Worm (Caenorhabditis elegans) whole organism, L4 larva: Measurements from ENCODE around the gene argn-1.

ENCODE experiments used
- F10B5.3 ChIP-seq: sonication (generic microtip); optimal IDR thresholded peaks from 2 replicates; lab custom pipeline; 2016; ENCODE audit warnings: mild to moderate bottlenecking, missing genetic modification characterization, missing compliant biosample characterization
- Y75B8A.6 ChIP-seq: fragments of 200-800 bp; sonication (Bioruptor generic); IDR thresholded peaks from 2 replicates; pipeline ENCODE4 v1.3.6; 2022; ENCODE audit warnings: missing genetic modification reagents, missing genetic modification characterization, missing compliant biosample characterization
- egl-27 ChIP-seq: sonication (generic microtip); optimal IDR thresholded peaks from 3 replicates; lab custom pipeline; 2017; ENCODE audit warnings: missing biosample characterization, missing genetic modification reagents, missing genetic modification characterization
- lir-3 ChIP-seq: sonication (generic microtip); optimal IDR thresholded peaks from 2 replicates; lab custom pipeline; 2016; ENCODE audit warnings: mild to moderate bottlenecking, missing genetic modification characterization, missing compliant biosample characterization
- mep-1 ChIP-seq: fragments of 150-350 bp; sonication (generic microtip); optimal IDR thresholded peaks from 3 replicates; lab custom pipeline; 2014; ENCODE audit warnings: missing biosample characterization, missing genetic modification characterization
- nhr-77 ChIP-seq: fragments of 150-350 bp; optimal IDR thresholded peaks from 2 replicates; lab custom pipeline; 2014; ENCODE audit warnings: missing biosample characterization, missing genetic modification characterization
- snpc-4 ChIP-seq: fragments of 150-350 bp; optimal IDR thresholded peaks from 2 replicates; lab custom pipeline; 2014; ENCODE audit warnings: missing biosample characterization, missing genetic modification characterization
- unc-130 ChIP-seq: sonication (generic microtip); optimal IDR thresholded peaks from 2 replicates; lab custom pipeline; 2016; ENCODE audit warnings: missing genetic modification reagents, missing genetic modification characterization, missing compliant biosample characterization
- zfp-2 ChIP-seq: sonication (generic microtip); optimal IDR thresholded peaks from 2 replicates; lab custom pipeline; 2016; ENCODE audit warnings: mild to moderate bottlenecking, missing genetic modification characterization, missing compliant biosample characterization

- TF ChIP-seq snpc-4: no peak
- no peak for TF ChIP-seq F10B5.3 (tag; lab: Kevin White, UChicago)
- no peak for TF ChIP-seq zfp-2 (tag; lab: Kevin White, UChicago)
- TF ChIP-seq mep-1: no peak
- TF ChIP-seq Y75B8A.6 (GFP tag; lab: Robert Waterston, UW): no peak
- TF ChIP-seq lir-3 (tag; lab: Kevin White, UChicago): no peak
- no peak for TF ChIP-seq nhr-77 (tag; lab: Kevin White, UChicago)
- TF ChIP-seq unc-130 (GFP tag; lab: Kevin White, UChicago): no peak
- no peak for TF ChIP-seq egl-27
These were observed 37.2 kb upstream of the argn-1 start, which contains the start of gene unc-97 for ce11 chrX:5592517-5593183.
